Worm (Caenorhabditis elegans): ENCODE data around the gene C35A5.11.

Gene C35A5.11

DNA sequence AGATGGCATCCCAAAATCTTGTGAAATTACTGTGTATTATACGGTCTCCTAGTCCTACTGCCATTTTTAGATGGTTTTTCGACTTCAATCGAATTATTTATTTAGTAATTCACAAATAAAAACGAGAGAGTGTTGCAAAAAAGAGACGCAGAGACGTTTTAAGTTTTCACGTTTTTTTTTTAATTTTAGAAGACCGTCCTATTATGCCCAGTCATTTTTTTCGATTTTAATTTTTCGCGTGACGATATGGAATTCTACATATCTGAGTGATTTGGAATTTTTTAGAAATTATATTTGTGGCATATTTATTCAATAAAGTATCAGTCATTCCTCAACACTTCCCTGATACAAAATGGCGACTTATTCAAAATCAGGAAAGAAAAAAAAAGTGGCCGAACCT, 6.2 kb downstream of the C35A5.11 start, which contains the start of gene C35A5.4:
TSS of gene C35A5.4 (plus strand) at position 301 of the 400 bp plus-strand sequence.
- TF ChIP-seq nhr-237 (tag; optimal IDR thresholded peaks at IDR 0.05) (no peak), drap-1 (GFP tag; optimal IDR thresholded peaks at IDR 0.05) (no peak), ceh-43 (GFP tag; optimal IDR thresholded peaks at IDR 0.05) (no peak)

DNA sequence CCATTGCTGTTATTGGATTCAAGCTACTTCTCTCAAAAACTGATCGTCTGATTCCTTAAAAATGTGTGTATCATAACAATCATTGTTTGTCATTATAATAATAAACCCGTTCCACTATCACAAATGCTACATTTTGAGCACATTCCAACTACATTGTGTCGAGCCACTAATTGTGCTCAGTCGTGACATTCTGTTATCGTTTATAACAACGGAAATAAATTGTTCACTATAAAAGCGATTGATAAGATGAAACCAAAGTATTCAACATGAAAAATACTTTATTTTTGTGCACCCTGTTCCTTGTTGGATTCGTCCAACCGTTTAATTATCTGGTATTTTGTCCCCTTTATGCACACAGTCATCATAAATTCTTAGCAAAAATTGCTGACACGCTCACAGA, 9.8 kb downstream of the C35A5.11 start, which contains the start of gene ugt-33:
TSS of gene ugt-33 (plus strand) at position 260 of the 400 bp plus-strand sequence.
- no peak for TF ChIP-seq bed-3 (GFP tag; optimal IDR thresholded peaks at IDR 0.05)
- no peak for TF ChIP-seq sptf-1 (tag; optimal IDR thresholded peaks at IDR 0.05)
- TF ChIP-seq snpc-4 (tag; optimal IDR thresholded peaks at IDR 0.05), result no peak
- no peak for TF ChIP-seq sem-2 (GFP tag; optimal IDR thresholded peaks at IDR 0.05)
- TF ChIP-seq ces-1 (GFP tag; optimal IDR thresholded peaks at IDR 0.05), result no peak
- no peak for TF ChIP-seq nhr-237 (tag; optimal IDR thresholded peaks at IDR 0.05)
- TF ChIP-seq M03D4.4 (tag; optimal IDR thresholded peaks at IDR 0.05), result no peak
- no peak for TF ChIP-seq tbx-8 (GFP tag; optimal IDR thresholded peaks at IDR 0.05)

DNA sequence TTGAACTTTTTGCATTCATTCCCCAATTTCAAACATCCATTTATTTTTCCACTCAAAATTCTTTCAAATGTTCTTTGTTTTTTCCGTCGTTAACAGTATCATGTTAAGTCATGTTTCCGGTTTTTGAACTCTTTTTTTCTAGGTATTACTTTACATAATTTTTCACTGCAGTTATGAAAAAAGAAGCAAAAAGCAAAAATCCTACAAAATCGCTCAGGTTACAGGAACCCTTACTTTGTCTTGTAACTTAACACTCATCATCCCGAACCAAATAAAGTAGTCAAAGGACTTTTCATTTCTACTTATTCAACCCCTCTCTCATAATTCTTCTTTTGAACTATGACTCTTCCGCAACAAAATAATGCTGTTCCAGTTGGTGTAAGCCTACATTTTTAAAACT, 11.5 kb downstream of the C35A5.11 start, which contains the start of gene aqp-5:
TSS of gene aqp-5 (plus strand) at position 301 of the 400 bp plus-strand sequence.
- TF ChIP-seq M03D4.4 (tag; optimal IDR thresholded peaks at IDR 0.05) (no peak), ces-1 (GFP tag; optimal IDR thresholded peaks at IDR 0.05) (no peak), sptf-1 (tag; optimal IDR thresholded peaks at IDR 0.05) (no peak), nhr-237 (tag; optimal IDR thresholded peaks at IDR 0.05) (no peak), snpc-4 (tag; optimal IDR thresholded peaks at IDR 0.05) (no peak), nhr-12 (tag; optimal IDR thresholded peaks at IDR 0.05) (no peak), hlh-1 (tag; optimal IDR thresholded peaks at IDR 0.05) (no peak), mep-1 (tag; optimal IDR thresholded peaks at IDR 0.05) (no peak), elt-1 (tag; optimal IDR thresholded peaks at IDR 0.05; ENCODE audit: borderline replicate concordance, insufficient read depth) (no peak), elt-3 (tag; optimal IDR thresholded peaks at IDR 0.05) (no peak), nhr-28 (tag; optimal IDR thresholded peaks at IDR 0.05) (no peak), ham-2 (GFP tag; optimal IDR thresholded peaks at IDR 0.05) (no peak), lin-32 (GFP tag; optimal IDR thresholded peaks at IDR 0.05) (no peak), flh-1 (GFP tag; optimal IDR thresholded peaks at IDR 0.05) (no peak), nhr-2 (tag; optimal IDR thresholded peaks at IDR 0.05) (no peak)

DNA sequence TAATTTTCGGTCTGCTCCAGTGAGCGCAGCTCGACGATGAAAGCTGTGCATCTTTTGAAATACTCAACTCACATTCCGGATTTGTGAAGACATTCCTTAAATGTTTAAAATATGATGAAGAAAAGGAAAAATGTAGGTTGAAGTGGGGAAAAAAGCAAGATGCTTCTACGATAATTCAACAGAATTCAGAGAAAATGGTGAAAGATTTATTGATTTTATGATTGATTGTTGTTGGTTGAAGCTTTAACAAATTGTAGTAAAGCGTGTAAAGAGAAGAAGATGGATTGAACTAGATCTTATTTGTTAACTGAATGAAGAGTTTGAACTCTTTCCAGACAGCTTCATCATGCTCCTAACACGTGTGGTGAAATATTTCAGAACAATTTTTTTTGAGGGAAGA, 12.9 kb downstream of the C35A5.11 start, which contains the start of gene ncx-5:
TSS of gene ncx-5 (minus strand) at position 101 of the 400 bp plus-strand sequence.
- TF ChIP-seq unc-39 (tag; optimal IDR thresholded peaks at IDR 0.05) (no peak), unc-62 (GFP tag; optimal IDR thresholded peaks at IDR 0.05) (no peak), nhr-2 (tag; optimal IDR thresholded peaks at IDR 0.05) (no peak), blmp-1 (tag; optimal IDR thresholded peaks at IDR 0.05) (no peak), flh-1 (GFP tag; optimal IDR thresholded peaks at IDR 0.05) (no peak), mep-1 (tag; optimal IDR thresholded peaks at IDR 0.05) (no peak), ham-2 (GFP tag; optimal IDR thresholded peaks at IDR 0.05) (no peak), lin-32 (GFP tag; optimal IDR thresholded peaks at IDR 0.05) (no peak)

DNA sequence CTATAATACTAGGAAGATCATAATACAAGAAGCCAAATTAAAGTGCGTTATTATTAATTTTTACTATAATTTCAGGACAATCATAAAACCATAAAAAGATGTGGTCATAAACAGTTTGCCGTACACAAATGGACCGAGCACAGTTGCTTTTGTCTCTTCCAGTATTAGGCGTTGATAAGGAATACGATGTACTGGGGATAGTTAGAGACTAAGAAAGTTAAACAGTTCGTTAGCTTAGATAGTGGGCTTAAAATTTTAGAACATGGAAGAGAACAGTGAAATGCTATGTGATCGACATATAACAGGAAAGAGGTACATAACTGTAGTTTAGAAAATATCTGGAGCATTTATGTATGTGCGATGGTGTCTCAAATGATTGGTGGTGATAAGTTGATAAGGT, 17.5 kb downstream of the C35A5.11 start:
- TF ChIP-seq nhr-2 (tag; optimal IDR thresholded peaks at IDR 0.05), result no peak

DNA sequence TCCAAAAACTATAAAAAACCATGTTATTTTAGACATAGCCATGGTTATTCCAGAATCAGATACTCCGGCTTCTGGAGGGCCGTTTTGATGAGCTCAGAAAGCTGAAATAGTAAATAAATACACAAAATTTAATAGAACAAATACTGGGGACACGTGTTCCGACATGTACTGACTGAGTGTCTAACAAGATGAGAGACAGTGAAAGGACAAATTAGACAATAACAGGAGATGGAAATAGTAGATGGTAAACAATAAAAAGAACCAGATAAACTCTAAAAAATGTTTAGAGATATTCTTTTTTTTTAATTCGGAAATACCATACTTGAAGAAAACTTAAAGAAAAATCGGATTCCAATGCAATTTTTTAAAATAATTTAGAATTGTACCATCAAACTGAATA, 18.3 kb downstream of the C35A5.11 start, which contains the start of gene Y32F6B.1:
TSS of gene Y32F6B.1 (minus strand) at position 101 of the 400 bp plus-strand sequence.
- TF ChIP-seq mls-2 (tag; optimal IDR thresholded peaks at IDR 0.05) (no peak), nhr-28 (tag; optimal IDR thresholded peaks at IDR 0.05) (no peak), ztf-11 (tag; optimal IDR thresholded peaks at IDR 0.05) (no peak), lin-32 (GFP tag; optimal IDR thresholded peaks at IDR 0.05) (no peak)

DNA sequence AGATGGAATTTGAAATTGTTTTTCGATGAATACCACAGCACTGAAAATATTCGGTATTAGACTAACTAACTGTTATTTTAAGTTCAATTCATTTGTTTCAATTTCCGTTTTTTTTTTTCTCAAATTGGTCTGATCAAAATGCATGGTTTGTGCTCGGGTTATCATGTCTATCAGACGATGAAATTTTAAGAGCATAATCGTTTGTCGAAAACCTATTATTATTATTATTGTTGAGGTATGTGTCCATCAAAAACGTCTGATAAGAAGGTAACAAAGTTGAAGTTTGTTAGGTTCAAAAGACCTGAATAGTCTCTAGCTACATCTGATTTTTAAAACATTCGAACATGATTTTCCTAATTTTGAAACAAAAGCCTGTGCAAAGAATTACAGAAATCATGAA, 18.9 kb downstream of the C35A5.11 start:
- TF ChIP-seq cnd-1 (tag; optimal IDR thresholded peaks at IDR 0.05) (no peak), lin-13 (tag; optimal IDR thresholded peaks at IDR 0.05) (no peak), blmp-1 (tag; optimal IDR thresholded peaks at IDR 0.05) (no peak), nhr-237 (tag; optimal IDR thresholded peaks at IDR 0.05) (no peak), ceh-43 (GFP tag; optimal IDR thresholded peaks at IDR 0.05) (no peak)

All from whole organism, mixed stage, embryonic.